Fruit fly (Drosophila melanogaster) whole organism, pupa: ENCODE data around the gene CG14269.

ENCODE experiments used
- CG10348 ChIP-seq: fragments of 200-800 bp; sonication (Bioruptor generic); IDR thresholded peaks from 2 replicates; pipeline ENCODE4 v1.3.6; 2022; ENCODE audit warnings: missing biosample characterization, missing genetic modification characterization
- CG13204 ChIP-seq: fragments of 200-800 bp; sonication (Bioruptor generic); optimal IDR thresholded peaks from 2 replicates; lab custom pipeline; 2018; ENCODE audit warnings: missing biosample characterization, mild to moderate bottlenecking, missing genetic modification characterization, moderate library complexity
- CG15710 ChIP-seq: fragments of 200-800 bp; sonication (Bioruptor generic); optimal IDR thresholded peaks from 2 replicates; lab custom pipeline; 2018; ENCODE audit warnings: missing biosample characterization, mild to moderate bottlenecking, missing genetic modification characterization, moderate library complexity
- CG32121 ChIP-seq: fragments of 200-800 bp; sonication (Bioruptor generic); IDR thresholded peaks from 2 replicates; pipeline ENCODE4 v1.3.6; 2022; ENCODE audit warnings: missing biosample characterization, missing genetic modification characterization
- CG34367 ChIP-seq: fragments of 200-800 bp; sonication (Bioruptor generic); optimal IDR thresholded peaks from 2 replicates; lab custom pipeline; 2018; ENCODE audit warnings: missing biosample characterization, mild to moderate bottlenecking, missing genetic modification characterization
- CG4496 ChIP-seq: fragments of 200-800 bp; sonication (Bioruptor generic); IDR thresholded peaks from 3 replicates; pipeline ENCODE4 v1.3.6; 2022; ENCODE audit warnings: missing biosample characterization, missing genetic modification characterization
- CG8159 ChIP-seq: fragments of 200-800 bp; sonication (Bioruptor generic); optimal IDR thresholded peaks from 3 replicates; lab custom pipeline; 2018; ENCODE audit warnings: missing biosample characterization, mild to moderate bottlenecking, missing genetic modification characterization, moderate library complexity
- CG9948 ChIP-seq: fragments of 200-800 bp; sonication (Bioruptor generic); optimal IDR thresholded peaks from 2 replicates; lab custom pipeline; 2018; ENCODE audit warnings: missing biosample characterization, mild to moderate bottlenecking, missing genetic modification characterization, moderate library complexity
- D1 ChIP-seq: fragments of 200-800 bp; sonication (Bioruptor generic); optimal IDR thresholded peaks from 2 replicates; lab custom pipeline; 2018; ENCODE audit warnings: missing biosample characterization, mild to moderate bottlenecking, missing genetic modification characterization, moderate library complexity
- EcR ChIP-seq: fragments of 200-800 bp; sonication (Bioruptor generic); optimal IDR thresholded peaks from 3 replicates; lab custom pipeline; 2019; ENCODE audit warnings: missing biosample characterization, missing genetic modification characterization, mild to moderate bottlenecking, moderate library complexity, missing genetic modification reagents
- Ets98B ChIP-seq: fragments of 200-800 bp; sonication (Bioruptor generic); IDR thresholded peaks from 2 replicates; pipeline ENCODE4 v1.3.6; 2022; ENCODE audit warnings: missing biosample characterization, missing genetic modification characterization
- Pif1A ChIP-seq: fragments of 200-800 bp; sonication (Bioruptor generic); optimal IDR thresholded peaks from 3 replicates; lab custom pipeline; 2016; ENCODE audit warnings: missing biosample characterization, missing genetic modification characterization
- Pif1B ChIP-seq: fragments of 200-800 bp; sonication (Bioruptor generic); optimal IDR thresholded peaks from 3 replicates; lab custom pipeline; 2016; ENCODE audit warnings: missing biosample characterization, missing genetic modification characterization

dm6 chrX:3412855-3413254 is 22.8 kb downstream of the CG14269 start:
- TF ChIP-seq CG4496 (GFP tag; lab: Robert Waterston, UW): 0 out of 3 replicates have a peak, but pooled peaks have one; percentile 22
- TF ChIP-seq D1: no peak
- peak; percentile 48 for TF ChIP-seq CG8159 (tag; lab: Kevin White, UChicago)
- TF ChIP-seq CG34367 (tag; lab: Kevin White, UChicago): peak; percentile 12
- TF ChIP-seq Pif1A: peak; percentile 29
- no peak for TF ChIP-seq CG13204
- TF ChIP-seq Pif1B (GFP tag; lab: Kevin White, UChicago): no peak
- TF ChIP-seq CG10348: no peak
- peak; percentile 34 for TF ChIP-seq CG15710 (tag; lab: Kevin White, UChicago)
- no peak for TF ChIP-seq CG9948
- peak; percentile 6 for TF ChIP-seq EcR (GFP tag; lab: Kevin White, UChicago)
- TF ChIP-seq CG32121: no peak
- no peak for TF ChIP-seq Ets98B (GFP tag; lab: Robert Waterston, UW)
